Worm (Caenorhabditis elegans) whole organism, L2 larva: ENCODE results near the gene pfd-2.

Experiments
- C34F6.9 ChIP-seq: fragments of 150-350 bp; optimal IDR thresholded peaks from 2 replicates; lab custom pipeline; 2014; ENCODE audit warnings: missing biosample characterization, missing genetic modification characterization
- F13H6.1 ChIP-seq: sonication (generic microtip); optimal IDR thresholded peaks from 2 replicates; lab custom pipeline; 2016; ENCODE audit warnings: missing genetic modification characterization, missing compliant biosample characterization
- R02D3.7 ChIP-seq: fragments of 150-350 bp; optimal IDR thresholded peaks from 2 replicates; lab custom pipeline; 2014; ENCODE audit warnings: missing biosample characterization, missing genetic modification characterization
- Y55F3AM.14 ChIP-seq: fragments of 200-800 bp; sonication (Bioruptor generic); optimal IDR thresholded peaks from 2 replicates; lab custom pipeline; 2018; ENCODE audit warnings: mild to moderate bottlenecking, missing genetic modification characterization, missing compliant biosample characterization
- ZK546.5 ChIP-seq: sonication (generic microtip); optimal IDR thresholded peaks from 2 replicates; lab custom pipeline; 2017; ENCODE audit warnings: missing biosample characterization, missing genetic modification characterization
- alr-1 ChIP-seq: fragments of 150-350 bp; optimal IDR thresholded peaks from 2 replicates; lab custom pipeline; 2014; ENCODE audit warnings: missing biosample characterization, missing genetic modification characterization
- aly-2 ChIP-seq: fragments of 150-350 bp; optimal IDR thresholded peaks from 2 replicates; lab custom pipeline; 2014; ENCODE audit warnings: missing biosample characterization, missing genetic modification characterization
- ama-1 ChIP-seq: fragments of 150-350 bp; optimal IDR thresholded peaks from 2 replicates; lab custom pipeline; 2018; ENCODE audit warnings: inconsistent platforms
- blmp-1 ChIP-seq: sonication (generic microtip); optimal IDR thresholded peaks from 2 replicates; lab custom pipeline; 2017; ENCODE audit warnings: missing genetic modification characterization, mild to moderate bottlenecking, missing compliant biosample characterization, antibody characterized with exemption, moderate library complexity; ENCODE audit not compliant: insufficient read depth
- ceh-16 ChIP-seq: fragments of 150-350 bp; optimal IDR thresholded peaks from 2 replicates; lab custom pipeline; 2014; ENCODE audit warnings: missing biosample characterization, missing genetic modification characterization
- ceh-82 ChIP-seq: fragments of 150-350 bp; optimal IDR thresholded peaks from 2 replicates; lab custom pipeline; 2014; ENCODE audit warnings: missing biosample characterization, missing genetic modification characterization
- crh-2 ChIP-seq: sonication (generic microtip); optimal IDR thresholded peaks from 2 replicates; lab custom pipeline; 2017; ENCODE audit warnings: missing biosample characterization, missing genetic modification characterization
- dmd-4 ChIP-seq: sonication (generic microtip); optimal IDR thresholded peaks from 2 replicates; lab custom pipeline; 2017; ENCODE audit warnings: missing biosample characterization, missing genetic modification characterization
- egl-27 ChIP-seq: sonication (generic microtip); optimal IDR thresholded peaks from 3 replicates; lab custom pipeline; 2017; ENCODE audit warnings: missing biosample characterization, missing genetic modification reagents, missing genetic modification characterization
- elt-1 ChIP-seq: fragments of 150-350 bp; optimal IDR thresholded peaks from 2 replicates; lab custom pipeline; 2014; ENCODE audit warnings: missing biosample characterization, missing genetic modification characterization
- elt-3 ChIP-seq: sonication (generic microtip); optimal IDR thresholded peaks from 2 replicates; lab custom pipeline; 2017; ENCODE audit warnings: missing biosample characterization, missing genetic modification characterization
- fos-1 ChIP-seq: fragments of 150-350 bp; optimal IDR thresholded peaks from 2 replicates; lab custom pipeline; 2014; ENCODE audit warnings: missing biosample characterization, missing genetic modification characterization
- gmeb-1 ChIP-seq: fragments of 150-350 bp; optimal IDR thresholded peaks from 2 replicates; lab custom pipeline; 2014; ENCODE audit warnings: missing biosample characterization, missing genetic modification characterization
- lin-11 ChIP-seq: fragments of 150-350 bp; sonication (generic microtip); optimal IDR thresholded peaks from 2 replicates; lab custom pipeline; 2014; ENCODE audit warnings: missing biosample characterization, missing genetic modification characterization, inconsistent platforms, mixed read lengths
- lin-13 ChIP-seq: fragments of 150-350 bp; optimal IDR thresholded peaks from 2 replicates; lab custom pipeline; 2014; ENCODE audit warnings: missing biosample characterization, missing genetic modification reagents, missing genetic modification characterization
- lin-39 ChIP-seq: fragments of 150-350 bp; optimal IDR thresholded peaks from 2 replicates; lab custom pipeline; 2014; ENCODE audit warnings: missing biosample characterization, missing genetic modification reagents, missing genetic modification characterization
- lsy-2 ChIP-seq, 2 experiments: fragments of 150-350 bp in 1 of 2; sonication (generic microtip) in 1 of 2; optimal IDR thresholded peaks; 2 replicates each; lab custom pipeline; 2014 to 2017; ENCODE audit warnings: missing biosample characterization in 2 of 2, missing genetic modification characterization in 2 of 2
- mab-5 ChIP-seq: fragments of 150-350 bp; optimal IDR thresholded peaks from 2 replicates; lab custom pipeline; 2014; ENCODE audit warnings: missing biosample characterization, missing genetic modification characterization
- mbf-1 ChIP-seq: sonication (generic microtip); optimal IDR thresholded peaks from 2 replicates; lab custom pipeline; 2017; ENCODE audit warnings: missing biosample characterization, missing genetic modification characterization
- mdl-1 ChIP-seq, 2 experiments: fragments of 150-350 bp in 1 of 2; sonication (generic microtip) in 1 of 2; optimal IDR thresholded peaks; 2 replicates each; lab custom pipeline; 2017; ENCODE audit warnings: missing biosample characterization in 2 of 2, missing genetic modification characterization in 2 of 2
- nhr-10 ChIP-seq: sonication (generic microtip); optimal IDR thresholded peaks from 2 replicates; lab custom pipeline; 2017; ENCODE audit warnings: missing biosample characterization, missing genetic modification characterization
- nhr-11 ChIP-seq: fragments of 150-350 bp; optimal IDR thresholded peaks from 2 replicates; lab custom pipeline; 2014; ENCODE audit warnings: missing biosample characterization, missing genetic modification characterization
- nhr-12 ChIP-seq: fragments of 150-350 bp; optimal IDR thresholded peaks from 2 replicates; lab custom pipeline; 2014; ENCODE audit warnings: missing biosample characterization, missing genetic modification characterization
- nhr-129 ChIP-seq: fragments of 150-350 bp; optimal IDR thresholded peaks from 2 replicates; lab custom pipeline; 2014; ENCODE audit warnings: missing biosample characterization, missing genetic modification characterization
- nhr-21 ChIP-seq: fragments of 150-350 bp; optimal IDR thresholded peaks from 2 replicates; lab custom pipeline; 2014; ENCODE audit warnings: missing biosample characterization, missing genetic modification characterization
- nhr-23 ChIP-seq: fragments of 150-350 bp; optimal IDR thresholded peaks from 2 replicates; lab custom pipeline; 2014; ENCODE audit warnings: missing biosample characterization, missing genetic modification reagents, missing genetic modification characterization
- nhr-237 ChIP-seq: fragments of 150-350 bp; optimal IDR thresholded peaks from 2 replicates; lab custom pipeline; 2014; ENCODE audit warnings: missing biosample characterization, missing genetic modification characterization
- nhr-25 ChIP-seq: fragments of 150-350 bp; sonication (generic microtip); optimal IDR thresholded peaks from 3 replicates; lab custom pipeline; 2014; ENCODE audit warnings: missing biosample characterization, missing genetic modification characterization
- nhr-6 ChIP-seq: fragments of 150-350 bp; optimal IDR thresholded peaks from 2 replicates; lab custom pipeline; 2014; ENCODE audit warnings: missing biosample characterization, missing genetic modification characterization
- nhr-77 ChIP-seq: fragments of 150-350 bp; optimal IDR thresholded peaks from 2 replicates; lab custom pipeline; 2014; ENCODE audit warnings: missing biosample characterization, missing genetic modification characterization
- peb-1 ChIP-seq: fragments of 150-350 bp; optimal IDR thresholded peaks from 2 replicates; lab custom pipeline; 2014; ENCODE audit warnings: missing biosample characterization, missing genetic modification characterization
- sem-4 ChIP-seq: fragments of 150-350 bp; optimal IDR thresholded peaks from 2 replicates; lab custom pipeline; 2014; ENCODE audit warnings: missing biosample characterization, missing genetic modification reagents, missing genetic modification characterization
- skn-1 ChIP-seq: sonication (generic microtip); optimal IDR thresholded peaks from 2 replicates; lab custom pipeline; 2017; ENCODE audit warnings: missing biosample characterization, missing genetic modification characterization
- sma-3 ChIP-seq: sonication (generic microtip); optimal IDR thresholded peaks from 2 replicates; lab custom pipeline; 2016; ENCODE audit warnings: missing genetic modification reagents, missing genetic modification characterization, missing compliant biosample characterization
- sma-9 ChIP-seq, 2 experiments: fragments of 150-350 bp in 1 of 2; sonication (generic microtip) in 1 of 2; optimal IDR thresholded peaks; 2 replicates each; lab custom pipeline; 2014 to 2016; ENCODE audit warnings: missing genetic modification characterization in 2 of 2, mild to moderate bottlenecking in 1 of 2, missing biosample characterization in 1 of 2, missing compliant biosample characterization in 1 of 2, missing genetic modification reagents in 1 of 2, moderate library complexity in 1 of 2
- snpc-4 ChIP-seq: fragments of 150-350 bp; optimal IDR thresholded peaks from 2 replicates; lab custom pipeline; 2014; ENCODE audit warnings: missing biosample characterization, missing genetic modification characterization
- unc-39 ChIP-seq: fragments of 150-350 bp; optimal IDR thresholded peaks from 2 replicates; lab custom pipeline; 2014; ENCODE audit warnings: missing biosample characterization, missing genetic modification characterization
- unc-55 ChIP-seq: fragments of 150-350 bp; sonication (generic microtip); optimal IDR thresholded peaks from 3 replicates; lab custom pipeline; 2014; ENCODE audit warnings: missing biosample characterization, missing genetic modification reagents, missing genetic modification characterization
- unc-62 ChIP-seq: fragments of 150-350 bp; optimal IDR thresholded peaks from 2 replicates; lab custom pipeline; 2014; ENCODE audit warnings: missing biosample characterization, missing genetic modification reagents, missing genetic modification characterization
- zag-1 ChIP-seq: fragments of 150-350 bp; optimal IDR thresholded peaks from 2 replicates; lab custom pipeline; 2014; ENCODE audit warnings: missing biosample characterization, missing genetic modification characterization
- ztf-1 ChIP-seq: fragments of 200-800 bp; sonication (Bioruptor generic); conservative IDR thresholded peaks from 2 replicates; pipeline ENCODE4 v1.3.6; 2022; ENCODE audit warnings: missing genetic modification characterization, missing compliant biosample characterization
- ztf-11 ChIP-seq: sonication (generic microtip); optimal IDR thresholded peaks from 2 replicates; lab custom pipeline; 2017; ENCODE audit warnings: missing biosample characterization, missing genetic modification characterization
- ztf-4 ChIP-seq: fragments of 150-350 bp; optimal IDR thresholded peaks from 2 replicates; lab custom pipeline; 2014; ENCODE audit warnings: missing biosample characterization, missing genetic modification characterization

pfd-2 gene

ce11 chrII:4374885-4375284, 48.4 kb downstream of the pfd-2 start:
- TF ChIP-seq ztf-1 = no peak
- no peak for TF ChIP-seq skn-1 (tag; lab: Kevin White, UChicago)
- TF ChIP-seq lsy-2 (tag; optimal IDR thresholded peaks at IDR 0.05; lab: Kevin White, UChicago) = no peak
- TF ChIP-seq mbf-1 (tag; lab: Kevin White, UChicago) = no peak
- no peak for TF ChIP-seq mdl-1 (tag; optimal IDR thresholded peaks at IDR 0.05; lab: Kevin White, UChicago)
- TF ChIP-seq F13H6.1 (tag; lab: Kevin White, UChicago) = no peak
- TF ChIP-seq zag-1 (tag; lab: Kevin White, UChicago) = no peak
- TF ChIP-seq C34F6.9 = no peak
- TF ChIP-seq, all 48 proteins: peak for 0

ce11 chrII:4376295-4377172, 50.0 kb downstream of the pfd-2 start, which contains the start of gene ntl-2:
TSS of gene ntl-2 (minus strand) at chrII:4376465.
- peak; percentile 94 for TF ChIP-seq unc-55
- TF ChIP-seq R02D3.7 (tag; lab: Kevin White, UChicago) = peak; percentile 12
- TF ChIP-seq nhr-10 = no peak
- peak; percentile 77 for TF ChIP-seq fos-1 (tag; lab: Kevin White, UChicago)
- peak; percentile 66 for TF ChIP-seq blmp-1 (tag; lab: Kevin White, UChicago)
- TF ChIP-seq unc-39 (tag; lab: Kevin White, UChicago) = no peak
- TF ChIP-seq lin-11 (tag; lab: Kevin White, UChicago) = peak; percentile 85
- peak; percentile 95 for TF ChIP-seq Y55F3AM.14 (GFP tag; lab: Kevin White, UChicago)
- no peak for TF ChIP-seq unc-62 (GFP tag; lab: Kevin White, UChicago)
- no peak for TF ChIP-seq ztf-11 (tag; lab: Kevin White, UChicago)
- peak; percentile 70 for TF ChIP-seq ceh-82
- TF ChIP-seq nhr-25 (tag; lab: Kevin White, UChicago) = peak; percentile 96
- TF ChIP-seq egl-27 (tag; lab: Kevin White, UChicago) = peak; percentile 89
- no peak for TF ChIP-seq mbf-1 (tag; lab: Kevin White, UChicago)
- TF ChIP-seq nhr-237 (tag; lab: Kevin White, UChicago) = peak; percentile 18
- TF ChIP-seq sma-9 (GFP tag; optimal IDR thresholded peaks at IDR 0.05; lab: Kevin White, UChicago) = peak; percentile 84
- TF ChIP-seq sma-9 (tag; optimal IDR thresholded peaks at IDR 0.05; lab: Kevin White, UChicago) = no peak
- TF ChIP-seq ztf-1 = no peak
- no peak for TF ChIP-seq lin-39 (tag; lab: Kevin White, UChicago)
- TF ChIP-seq elt-3 (tag; lab: Kevin White, UChicago) = no peak
- TF ChIP-seq nhr-11 (tag; lab: Kevin White, UChicago) = no peak
- peak; percentile 92 for TF ChIP-seq sma-3 (GFP tag; lab: Kevin White, UChicago)
- peak; percentile 91 for TF ChIP-seq sem-4 (tag; lab: Kevin White, UChicago)
- peak; percentile 95 for TF ChIP-seq lin-13 (GFP tag; lab: Kevin White, UChicago)
- TF ChIP-seq mab-5 (tag; lab: Kevin White, UChicago) = peak; percentile 89
- TF ChIP-seq alr-1 (tag; lab: Kevin White, UChicago) = no peak
- TF ChIP-seq ZK546.5 (tag; lab: Kevin White, UChicago) = peak; percentile 97
- peak; percentile 89 for TF ChIP-seq gmeb-1 (tag; lab: Kevin White, UChicago)
- peak; percentile 86 for TF ChIP-seq crh-2 (tag; lab: Kevin White, UChicago)
- TF ChIP-seq ceh-16 = peak; percentile 72
- TF ChIP-seq C34F6.9 = peak; percentile 96
- TF ChIP-seq skn-1 (tag; lab: Kevin White, UChicago) = peak; percentile 55
- TF ChIP-seq aly-2 = no peak
- no peak for TF ChIP-seq ama-1 (lab: Kevin White, UChicago)
- TF ChIP-seq peb-1 = no peak
- peak; percentile 97 for TF ChIP-seq F13H6.1 (tag; lab: Kevin White, UChicago)
- no peak for TF ChIP-seq dmd-4
- TF ChIP-seq elt-1 (tag; lab: Kevin White, UChicago) = no peak
- no peak for TF ChIP-seq nhr-77 (tag; lab: Kevin White, UChicago)
- peak; percentile 67 for TF ChIP-seq snpc-4 (tag; lab: Kevin White, UChicago)
- TF ChIP-seq nhr-21 (tag; lab: Kevin White, UChicago) = peak; percentile 88
- peak; percentile 98 to 99 for TF ChIP-seq lsy-2 (tag; optimal IDR thresholded peaks at IDR 0.05; lab: Kevin White, UChicago)
- TF ChIP-seq ztf-4 (tag; lab: Kevin White, UChicago) = peak; percentile 94
- TF ChIP-seq mdl-1 (tag; optimal IDR thresholded peaks at IDR 0.05; lab: Kevin White, UChicago) = peak; percentile 52 to 96
- peak; percentile 96 for TF ChIP-seq nhr-129 (tag; lab: Kevin White, UChicago)
- TF ChIP-seq nhr-23 (tag; lab: Kevin White, UChicago) = peak; percentile 59
- TF ChIP-seq nhr-12 (tag; lab: Kevin White, UChicago) = no peak
- peak; percentile 85 for TF ChIP-seq nhr-6 (tag; lab: Kevin White, UChicago)
- peak; percentile 94 for TF ChIP-seq zag-1 (tag; lab: Kevin White, UChicago)
